Worm (Caenorhabditis elegans): Measurements from ENCODE around the gene K10D11.7.

DNA sequence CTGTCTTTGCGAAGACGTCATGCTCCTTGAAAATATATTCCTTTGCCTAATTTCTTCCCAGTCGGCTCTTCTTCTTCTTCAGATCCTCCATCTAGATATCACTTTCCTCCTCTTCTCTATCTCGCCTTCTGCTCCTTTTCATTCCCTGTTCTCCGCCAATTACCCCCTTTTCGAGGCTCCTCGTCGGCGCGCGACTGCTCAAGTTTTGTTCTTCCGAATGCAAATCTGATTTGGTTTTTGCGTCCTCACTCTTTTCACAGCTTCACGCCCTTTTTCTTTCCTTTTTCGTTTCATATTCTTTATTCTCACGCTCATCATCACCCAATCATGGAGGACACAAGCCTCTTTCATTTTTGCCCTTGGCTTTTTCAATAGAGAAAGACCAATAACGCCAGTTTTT is 21.0 kb upstream of the K10D11.7 start:
- TF ChIP-seq aly-1 (tag; optimal IDR thresholded peaks at IDR 0.05) (no peak), B0310.2 (tag; optimal IDR thresholded peaks at IDR 0.05) (no peak), tbx-11 (GFP tag; IDR thresholded peaks at IDR 0.05) (no peak), ama-1 (optimal IDR thresholded peaks at IDR 0.05) (no peak), ceh-13 (GFP tag; optimal IDR thresholded peaks at IDR 0.05) (no peak), tbx-37 (GFP tag; conservative IDR thresholded peaks at IDR 0.05) (no peak), sea-1 (GFP tag; conservative IDR thresholded peaks at IDR 0.05) (no peak), scrt-1 (GFP tag; IDR thresholded peaks at IDR 0.05) (no peak), hmbx-1 (tag; optimal IDR thresholded peaks at IDR 0.05) (no peak), tra-4 (tag; optimal IDR thresholded peaks at IDR 0.05) (no peak), ets-7 (tag; optimal IDR thresholded peaks at IDR 0.05) (no peak), pes-1 (GFP tag; IDR thresholded peaks at IDR 0.05) (no peak), ceh-36 (tag; optimal IDR thresholded peaks at IDR 0.05) (no peak), hmg-4 (GFP tag; optimal IDR thresholded peaks at IDR 0.05) (no peak)

Measured in whole organism, early embryonic.